Worm (Caenorhabditis elegans) whole organism, mixed stage, embryonic: ENCODE results near the gene F46E10.18.

ENCODE experiments used
- nhr-237 ChIP-seq: fragments of 150-350 bp; optimal IDR thresholded peaks from 2 replicates; lab custom pipeline; 2014; ENCODE audit warnings: missing biosample characterization, missing genetic modification characterization
- nhr-28 ChIP-seq: fragments of 150-350 bp; optimal IDR thresholded peaks from 2 replicates; lab custom pipeline; 2014; ENCODE audit warnings: missing biosample characterization, missing genetic modification characterization
- snpc-4 ChIP-seq: fragments of 150-350 bp; optimal IDR thresholded peaks from 2 replicates; lab custom pipeline; 2014; ENCODE audit warnings: missing biosample characterization, missing genetic modification characterization
- unc-39 ChIP-seq: fragments of 150-350 bp; optimal IDR thresholded peaks from 2 replicates; lab custom pipeline; 2014; ENCODE audit warnings: missing biosample characterization, missing genetic modification characterization
- unc-62 ChIP-seq: fragments of 150-350 bp; optimal IDR thresholded peaks from 2 replicates; lab custom pipeline; 2014; ENCODE audit warnings: missing biosample characterization, missing genetic modification reagents, missing genetic modification characterization

- no peak for TF ChIP-seq nhr-237 (tag; lab: Kevin White, UChicago)
- TF ChIP-seq snpc-4 (tag; lab: Kevin White, UChicago), result no peak
- no peak for TF ChIP-seq nhr-28 (tag; lab: Kevin White, UChicago)
- no peak for TF ChIP-seq unc-39
- TF ChIP-seq unc-62 (GFP tag; lab: Kevin White, UChicago), result no peak
Observed at ce11 chrV:6533030-6533429, 12.2 kb downstream of the F46E10.18 start, which contains the start of gene hpo-26.
